Worm (Caenorhabditis elegans) whole organism, L4 larva: ENCODE measurements around the gene F21G4.6.
A peak's percentile ranks its signal among the peaks of the same experiment; 100 is the strongest.

Source experiments
- D1046.2 ChIP-seq: fragments of 200-800 bp; sonication (Bioruptor generic); IDR thresholded peaks from 2 replicates; pipeline ENCODE4 v1.3.6; 2022; ENCODE audit warnings: missing genetic modification characterization, missing compliant biosample characterization
- F10B5.3 ChIP-seq: sonication (generic microtip); optimal IDR thresholded peaks from 2 replicates; lab custom pipeline; 2016; ENCODE audit warnings: mild to moderate bottlenecking, missing genetic modification characterization, missing compliant biosample characterization
- Y105C5A.15 ChIP-seq: fragments of 200-800 bp; sonication (Bioruptor generic); IDR thresholded peaks from 2 replicates; pipeline ENCODE4 v1.3.6; 2022; ENCODE audit warnings: missing genetic modification characterization, missing compliant biosample characterization
- Y5F2A.4 ChIP-seq: fragments of 200-800 bp; sonication (Bioruptor generic); optimal IDR thresholded peaks from 2 replicates; lab custom pipeline; 2018; ENCODE audit warnings: mild to moderate bottlenecking, missing genetic modification characterization, missing compliant biosample characterization
- Y75B8A.6 ChIP-seq: fragments of 200-800 bp; sonication (Bioruptor generic); IDR thresholded peaks from 2 replicates; pipeline ENCODE4 v1.3.6; 2022; ENCODE audit warnings: missing genetic modification reagents, missing genetic modification characterization, missing compliant biosample characterization
- ZK546.5 ChIP-seq, 2 experiments: sonication (generic microtip); optimal IDR thresholded peaks; 2 replicates each; lab custom pipeline; 2017; ENCODE audit warnings: missing biosample characterization in 2 of 2, missing genetic modification characterization in 2 of 2
- aha-1 ChIP-seq: fragments of 150-350 bp; peaks from one replicate; lab custom pipeline; 2014; ENCODE audit warnings: missing biosample characterization, missing genetic modification characterization
- ama-1 ChIP-seq: fragments of 150-350 bp; optimal IDR thresholded peaks from 2 replicates; lab custom pipeline; 2014; ENCODE audit warnings: inconsistent platforms, mixed read lengths
- arid-1 ChIP-seq: fragments of 200-800 bp; sonication (Bioruptor generic); conservative IDR thresholded peaks from 2 replicates; pipeline ENCODE4 v1.3.6; 2022; ENCODE audit warnings: missing genetic modification reagents, missing genetic modification characterization, missing compliant biosample characterization
- attf-4 ChIP-seq: sonication (generic microtip); optimal IDR thresholded peaks from 3 replicates; lab custom pipeline; 2017; ENCODE audit warnings: missing biosample characterization, missing genetic modification characterization
- ceh-62 ChIP-seq: sonication (generic microtip); optimal IDR thresholded peaks from 2 replicates; lab custom pipeline; 2017; ENCODE audit warnings: missing biosample characterization, missing genetic modification characterization
- daf-12 ChIP-seq: fragments of 150-350 bp; optimal IDR thresholded peaks from 2 replicates; lab custom pipeline; 2014; ENCODE audit warnings: missing biosample characterization, missing genetic modification reagents, missing genetic modification characterization
- daf-16 ChIP-seq, 3 experiments: sonication (generic microtip); optimal IDR thresholded peaks; 2 replicates each; lab custom pipeline; 2016 to 2017; ENCODE audit warnings: missing genetic modification characterization in 3 of 3, missing genetic modification reagents in 3 of 3, mild to moderate bottlenecking in 2 of 3, missing compliant biosample characterization in 2 of 3, missing biosample characterization in 1 of 3, moderate library complexity in 1 of 3
- dmd-6 ChIP-seq: fragments of 200-800 bp; sonication (Bioruptor generic); IDR thresholded peaks from 2 replicates; pipeline ENCODE4 v1.3.6; 2022; ENCODE audit warnings: missing genetic modification reagents, missing genetic modification characterization, missing compliant biosample characterization
- dmd-8 ChIP-seq: fragments of 200-800 bp; sonication (Bioruptor generic); IDR thresholded peaks from 2 replicates; pipeline ENCODE4 v1.3.6; 2022; ENCODE audit warnings: missing genetic modification characterization, missing compliant biosample characterization
- dmd-9 ChIP-seq: fragments of 200-800 bp; sonication (Bioruptor generic); IDR thresholded peaks from 2 replicates; pipeline ENCODE4 v1.3.6; 2022; ENCODE audit warnings: missing genetic modification reagents, missing genetic modification characterization, missing compliant biosample characterization
- dpl-1 ChIP-seq: fragments of 150-350 bp; optimal IDR thresholded peaks from 2 replicates; lab custom pipeline; 2014; ENCODE audit warnings: missing biosample characterization, missing genetic modification reagents, missing genetic modification characterization
- egl-43 ChIP-seq: fragments of 200-800 bp; sonication (Bioruptor generic); IDR thresholded peaks from 2 replicates; pipeline ENCODE4 v1.3.6; 2022; ENCODE audit warnings: missing genetic modification reagents, missing genetic modification characterization, missing compliant biosample characterization
- fos-1 ChIP-seq: fragments of 150-350 bp; optimal IDR thresholded peaks from 2 replicates; lab custom pipeline; 2014; ENCODE audit warnings: missing biosample characterization, missing genetic modification characterization
- gei-8 ChIP-seq: fragments of 200-800 bp; sonication (Bioruptor generic); optimal IDR thresholded peaks from 2 replicates; lab custom pipeline; 2018; ENCODE audit warnings: mild to moderate bottlenecking, missing genetic modification characterization, missing compliant biosample characterization
- hif-1 ChIP-seq, 2 experiments: sonication (generic microtip); optimal IDR thresholded peaks; 2 replicates each; lab custom pipeline; 2016 to 2017; ENCODE audit warnings: missing compliant biosample characterization in 2 of 2, missing genetic modification characterization in 2 of 2, missing genetic modification reagents in 2 of 2, missing genotype in 2 of 2, mild to moderate bottlenecking in 1 of 2
- lim-7 ChIP-seq: fragments of 200-800 bp; sonication (Bioruptor generic); IDR thresholded peaks from 2 replicates; pipeline ENCODE4 v1.3.6; 2022; ENCODE audit warnings: missing genetic modification characterization, missing compliant biosample characterization
- lin-38 ChIP-seq: fragments of 200-800 bp; sonication (Bioruptor generic); IDR thresholded peaks from 2 replicates; pipeline ENCODE4 v1.3.6; 2022; ENCODE audit warnings: missing genetic modification reagents, missing genetic modification characterization, missing compliant biosample characterization
- lin-39 ChIP-seq: fragments of 150-350 bp; optimal IDR thresholded peaks from 2 replicates; lab custom pipeline; 2014; ENCODE audit warnings: missing biosample characterization, missing genetic modification reagents, missing genetic modification characterization
- madf-9 ChIP-seq: fragments of 200-800 bp; sonication (Bioruptor generic); conservative IDR thresholded peaks from 2 replicates; pipeline ENCODE4 v1.3.6; 2022; ENCODE audit warnings: missing genetic modification reagents, missing genetic modification characterization, missing compliant biosample characterization
- mdl-1 ChIP-seq, 2 experiments: fragments of 150-350 bp in 1 of 2; sonication (generic microtip) in 1 of 2; optimal IDR thresholded peaks; 2 replicates each; lab custom pipeline; 2014 to 2017; ENCODE audit warnings: missing biosample characterization in 2 of 2, missing genetic modification characterization in 2 of 2
- mep-1 ChIP-seq: fragments of 150-350 bp; sonication (generic microtip); optimal IDR thresholded peaks from 3 replicates; lab custom pipeline; 2014; ENCODE audit warnings: missing biosample characterization, missing genetic modification characterization
- nhr-102 ChIP-seq: sonication (generic microtip); optimal IDR thresholded peaks from 2 replicates; lab custom pipeline; 2016; ENCODE audit warnings: mild to moderate bottlenecking, missing genetic modification characterization, moderate library complexity, missing compliant biosample characterization
- nhr-28 ChIP-seq: fragments of 150-350 bp; optimal IDR thresholded peaks from 2 replicates; lab custom pipeline; 2014; ENCODE audit warnings: missing biosample characterization, missing genetic modification characterization
- nhr-42 ChIP-seq: fragments of 200-800 bp; sonication (Bioruptor generic); IDR thresholded peaks from 2 replicates; pipeline ENCODE4 v1.3.6; 2022; ENCODE audit warnings: missing genetic modification characterization, missing compliant biosample characterization
- nhr-6 ChIP-seq: fragments of 150-350 bp; optimal IDR thresholded peaks from 2 replicates; lab custom pipeline; 2014; ENCODE audit warnings: missing biosample characterization, missing genetic modification characterization
- nhr-77 ChIP-seq: fragments of 150-350 bp; optimal IDR thresholded peaks from 2 replicates; lab custom pipeline; 2014; ENCODE audit warnings: missing biosample characterization, missing genetic modification characterization
- pha-4 ChIP-seq, 2 experiments: fragments of 150-350 bp in 1 of 2; fragments of 200-800 bp in 1 of 2; sonication (Bioruptor generic) in 1 of 2; IDR thresholded peaks in 1 of 2; optimal IDR thresholded peaks in 1 of 2; 2 replicates each; pipeline versions ENCODE4 v1.3.6 to Lab custom; 2014 to 2022; ENCODE audit warnings: missing genetic modification characterization in 2 of 2, missing genetic modification reagents in 2 of 2, missing biosample characterization in 1 of 2, missing compliant biosample characterization in 1 of 2
- set-16 ChIP-seq: fragments of 200-800 bp; sonication (Bioruptor generic); IDR thresholded peaks from 2 replicates; pipeline ENCODE4 v1.3.6; 2022; ENCODE audit warnings: missing genetic modification reagents, missing genetic modification characterization, missing compliant biosample characterization
- skn-1 ChIP-seq: fragments of 150-350 bp; optimal IDR thresholded peaks from 2 replicates; lab custom pipeline; 2014; ENCODE audit warnings: missing biosample characterization, missing genetic modification characterization
- snpc-1.2 ChIP-seq: fragments of 200-800 bp; sonication (Bioruptor generic); IDR thresholded peaks from 2 replicates; pipeline ENCODE4 v1.3.6; 2022; ENCODE audit warnings: missing genetic modification reagents, missing genetic modification characterization, missing compliant biosample characterization
- snpc-4 ChIP-seq: fragments of 150-350 bp; optimal IDR thresholded peaks from 2 replicates; lab custom pipeline; 2014; ENCODE audit warnings: missing biosample characterization, missing genetic modification characterization
- spr-3 ChIP-seq: fragments of 200-800 bp; sonication (Bioruptor generic); optimal IDR thresholded peaks from 2 replicates; lab custom pipeline; 2018; ENCODE audit warnings: mild to moderate bottlenecking, missing genetic modification characterization, missing compliant biosample characterization
- unc-39 ChIP-seq: sonication (generic microtip); optimal IDR thresholded peaks from 2 replicates; lab custom pipeline; 2017; ENCODE audit warnings: missing biosample characterization, missing genetic modification characterization
- unc-62 ChIP-seq, 3 experiments: fragments of 150-350 bp in 1 of 3; sonication (generic microtip); optimal IDR thresholded peaks in 2 of 3; peaks in 1 of 3; 1 replicate in 1 of 3; 2 replicates in 2 of 3; lab custom pipeline; 2014 to 2017; ENCODE audit warnings: missing biosample characterization in 3 of 3, missing genetic modification characterization in 3 of 3, missing genetic modification reagents in 3 of 3, missing genotype in 1 of 3
- zag-1 ChIP-seq: fragments of 150-350 bp; optimal IDR thresholded peaks from 2 replicates; lab custom pipeline; 2014; ENCODE audit warnings: missing biosample characterization, missing genetic modification characterization
- zip-11 ChIP-seq: fragments of 200-800 bp; sonication (Bioruptor generic); IDR thresholded peaks from 2 replicates; pipeline ENCODE4 v1.3.6; 2022; ENCODE audit warnings: missing genetic modification characterization, missing compliant biosample characterization
- zip-2 ChIP-seq: fragments of 150-350 bp; optimal IDR thresholded peaks from 2 replicates; lab custom pipeline; 2014; ENCODE audit warnings: missing biosample characterization, missing genetic modification characterization
- ztf-7 ChIP-seq: fragments of 150-350 bp; optimal IDR thresholded peaks from 2 replicates; lab custom pipeline; 2014; ENCODE audit warnings: missing biosample characterization, missing genetic modification characterization

Gene F21G4.6

DNA sequence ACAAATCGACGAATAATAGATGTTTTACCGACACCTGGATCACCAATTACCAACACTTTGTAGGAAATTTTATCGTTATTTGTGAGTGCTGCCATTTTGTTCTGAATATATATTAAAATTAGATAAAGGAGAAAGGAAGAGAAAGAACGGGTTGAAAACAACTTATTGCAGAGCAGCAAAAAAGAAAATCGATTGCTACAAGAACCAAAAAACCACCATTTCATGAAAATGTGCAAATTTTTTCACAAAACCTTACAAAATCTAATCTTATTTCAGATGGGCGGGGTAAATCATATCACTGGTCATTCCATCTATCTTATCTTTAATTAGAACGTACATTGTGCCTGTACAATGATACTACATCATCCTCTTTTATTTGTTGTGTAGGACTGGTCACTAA is 35.1 kb downstream of the F21G4.6 start, which contains the start of gene glo-1:
glo-1 (minus strand) TSS at position 101 of the 400 bp plus-strand sequence.
- TF ChIP-seq hif-1 (tag; optimal IDR thresholded peaks at IDR 0.05; lab: Kevin White, UChicago) (no peak), unc-39 (tag; lab: Kevin White, UChicago) (no peak), F10B5.3 (tag; lab: Kevin White, UChicago) (no peak), Y75B8A.6 (no peak), ama-1 (lab: Kevin White, UChicago) (no peak)

DNA sequence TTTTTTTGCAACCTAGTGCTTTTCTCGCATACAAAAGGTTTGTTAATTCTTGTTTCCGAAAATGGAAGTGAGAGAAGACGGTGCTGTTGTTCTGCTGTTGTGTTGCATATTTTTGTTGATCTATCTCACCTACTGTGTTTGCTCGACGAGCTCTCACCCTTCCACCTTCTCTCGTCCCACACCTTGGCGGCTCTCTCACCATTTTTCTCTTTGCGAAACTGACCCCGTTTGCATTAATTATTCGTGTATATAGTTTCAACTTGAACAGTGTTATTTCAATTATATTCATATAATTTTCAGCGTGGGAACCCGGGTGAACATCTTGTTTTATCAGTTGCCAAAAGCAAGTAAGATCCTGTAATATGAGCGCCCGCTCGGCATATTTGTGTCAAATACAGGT is 40.1 kb downstream of the F21G4.6 start, which contains the start of gene R07B1.9:
R07B1.9 (plus strand) TSS at position 301 of the 400 bp plus-strand sequence.
- no peak for TF ChIP-seq skn-1
- no peak for TF ChIP-seq Y5F2A.4 (GFP tag; lab: Kevin White, UChicago)
- TF ChIP-seq aha-1: peak; percentile 31
- TF ChIP-seq dmd-8 (GFP tag; lab: Robert Waterston, UW): no peak
- TF ChIP-seq pha-4 (GFP tag; IDR thresholded peaks at IDR 0.05; lab: Robert Waterston, UW): no peak
- TF ChIP-seq pha-4 (tag; optimal IDR thresholded peaks at IDR 0.05; lab: Kevin White, UChicago): no peak
- TF ChIP-seq snpc-4 (tag; lab: Kevin White, UChicago): no peak

DNA sequence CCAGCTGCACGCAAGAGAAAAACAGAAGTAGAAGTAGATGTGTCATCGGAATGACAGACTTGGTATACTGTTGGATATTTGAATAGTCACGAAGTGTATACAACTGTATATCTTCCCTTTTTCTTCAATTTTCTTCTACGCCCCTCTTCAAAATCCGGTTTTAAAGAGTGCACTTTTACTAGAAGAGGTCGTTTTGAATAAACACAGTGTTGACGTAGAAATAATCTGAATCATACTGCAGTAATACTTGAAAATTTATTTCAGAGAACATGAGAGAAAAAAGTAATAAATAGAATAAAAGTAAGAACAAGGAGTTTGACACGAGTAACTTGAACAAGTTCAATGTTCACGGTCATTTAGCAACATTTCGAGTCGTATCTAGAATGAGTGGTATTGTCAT is 44.7 kb downstream of the F21G4.6 start, which contains the start of gene R07B1.8:
R07B1.8 (minus strand) TSS at position 101 of the 400 bp plus-strand sequence.
- no peak for TF ChIP-seq daf-16 (GFP tag; optimal IDR thresholded peaks at IDR 0.05; lab: Kevin White, UChicago)
- TF ChIP-seq daf-16 (tag; optimal IDR thresholded peaks at IDR 0.05; lab: Kevin White, UChicago): no peak
- TF ChIP-seq ZK546.5 (tag; optimal IDR thresholded peaks at IDR 0.05; lab: Kevin White, UChicago): no peak
- no peak for TF ChIP-seq madf-9 (GFP tag; lab: Robert Waterston, UW)
- no peak for TF ChIP-seq nhr-77 (tag; lab: Kevin White, UChicago)
- no peak for TF ChIP-seq zip-11
- TF ChIP-seq dmd-9 (GFP tag; lab: Robert Waterston, UW): no peak
- TF ChIP-seq zip-2 (tag; lab: Kevin White, UChicago): no peak
- TF ChIP-seq mdl-1 (tag; optimal IDR thresholded peaks at IDR 0.05; lab: Kevin White, UChicago): no peak
- no peak for TF ChIP-seq mep-1 (tag; lab: Kevin White, UChicago)
- TF ChIP-seq nhr-28: no peak
- TF ChIP-seq F10B5.3 (tag; lab: Kevin White, UChicago): no peak
- no peak for TF ChIP-seq zag-1
- TF ChIP-seq ceh-62: no peak
- no peak for TF ChIP-seq nhr-102 (tag; lab: Kevin White, UChicago)

DNA sequence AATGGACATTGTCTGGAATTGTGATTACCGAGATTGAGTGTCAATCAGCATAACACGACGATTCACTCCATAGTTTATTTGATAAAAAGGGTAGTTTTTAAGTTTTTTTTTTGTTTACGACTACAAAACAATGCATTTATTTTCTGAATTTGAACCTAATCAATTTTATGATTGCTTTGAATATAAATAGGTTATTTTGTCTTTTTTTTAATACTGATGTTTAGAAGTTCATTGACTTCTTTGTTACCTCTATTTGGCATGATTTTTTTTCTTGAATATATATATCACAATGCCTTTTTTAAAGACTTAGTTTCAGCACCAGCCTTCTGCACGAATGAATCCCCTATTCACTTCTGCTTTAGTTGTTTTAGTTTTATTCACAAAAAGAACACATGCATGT is 47.7 kb downstream of the F21G4.6 start, which contains the start of gene R07B1.13:
R07B1.13 (plus strand) TSS at position 301 of the 400 bp plus-strand sequence.
- TF ChIP-seq unc-62 (GFP tag; optimal IDR thresholded peaks at IDR 0.05 in 1 of 2; lab: Kevin White, UChicago) (no peak), unc-62 (tag; optimal IDR thresholded peaks at IDR 0.05; lab: Kevin White, UChicago) (no peak), ztf-7 (tag; lab: Kevin White, UChicago) (no peak), mdl-1 (tag; optimal IDR thresholded peaks at IDR 0.05; lab: Kevin White, UChicago) (no peak), dmd-6 (GFP tag; lab: Robert Waterston, UW) (no peak), spr-3 (GFP tag; lab: Kevin White, UChicago) (no peak), gei-8 (GFP tag; lab: Kevin White, UChicago) (no peak), nhr-42 (GFP tag; lab: Robert Waterston, UW) (no peak), dmd-8 (GFP tag; lab: Robert Waterston, UW) (no peak), nhr-6 (tag; lab: Kevin White, UChicago) (no peak), nhr-77 (tag; lab: Kevin White, UChicago) (no peak), hif-1 (tag; optimal IDR thresholded peaks at IDR 0.05; lab: Kevin White, UChicago) (no peak), daf-12 (tag; lab: Kevin White, UChicago) (no peak)

DNA sequence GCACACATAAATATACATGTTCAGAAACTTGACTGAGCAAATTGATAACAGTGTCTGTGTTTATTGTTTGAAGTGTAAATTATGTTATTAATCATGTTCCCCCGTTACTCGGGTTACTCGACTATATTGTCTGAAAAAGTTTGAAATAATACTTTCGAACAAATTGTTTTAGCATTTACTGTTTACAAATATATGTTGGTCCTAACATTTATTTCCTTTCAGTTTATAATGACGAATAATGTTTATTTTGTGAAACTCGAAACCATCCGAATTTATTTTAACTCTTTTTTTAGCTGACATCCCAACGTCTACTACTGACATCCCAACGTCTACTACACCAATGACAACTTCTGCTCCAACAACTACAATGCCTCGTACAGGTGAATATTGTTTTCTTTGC is 48.4 kb downstream of the F21G4.6 start, which contains the start of gene R07B1.7:
R07B1.7 (plus strand) TSS at position 301 of the 400 bp plus-strand sequence.
- TF ChIP-seq snpc-1.2 (GFP tag; lab: Robert Waterston, UW) (no peak), arid-1 (GFP tag; lab: Robert Waterston, UW) (no peak), attf-4 (tag; lab: Kevin White, UChicago) (no peak), egl-43 (GFP tag; lab: Robert Waterston, UW) (no peak), Y105C5A.15 (GFP tag; lab: Robert Waterston, UW) (no peak), mdl-1 (tag; optimal IDR thresholded peaks at IDR 0.05; lab: Kevin White, UChicago) (no peak), lin-38 (no peak), lim-7 (GFP tag; lab: Robert Waterston, UW) (no peak), set-16 (GFP tag; lab: Robert Waterston, UW) (no peak), zip-11 (no peak), fos-1 (no peak), F10B5.3 (tag; lab: Kevin White, UChicago) (no peak), Y75B8A.6 (no peak), dpl-1 (GFP tag; lab: Kevin White, UChicago) (no peak), D1046.2 (no peak), lin-39 (no peak)
- TF ChIP-seq, all 104 proteins: peak for 0
